Worm (Caenorhabditis elegans): ENCODE data around the gene T18D3.5.

T18D3.5 gene

ce11 chrX:12463504-12463903 is at the start of gene T18D3.5:
Gene T18D3.5 (plus strand): TSS chrX:12463804.
- no peak for TF ChIP-seq T22C8.4 (GFP tag; IDR thresholded peaks at IDR 0.05)
- no peak for TF ChIP-seq med-1 (GFP tag; optimal IDR thresholded peaks at IDR 0.05; ENCODE audit: insufficient read depth)
- TF ChIP-seq klf-2 (GFP tag; conservative IDR thresholded peaks at IDR 0.05) = no peak

DNA sequence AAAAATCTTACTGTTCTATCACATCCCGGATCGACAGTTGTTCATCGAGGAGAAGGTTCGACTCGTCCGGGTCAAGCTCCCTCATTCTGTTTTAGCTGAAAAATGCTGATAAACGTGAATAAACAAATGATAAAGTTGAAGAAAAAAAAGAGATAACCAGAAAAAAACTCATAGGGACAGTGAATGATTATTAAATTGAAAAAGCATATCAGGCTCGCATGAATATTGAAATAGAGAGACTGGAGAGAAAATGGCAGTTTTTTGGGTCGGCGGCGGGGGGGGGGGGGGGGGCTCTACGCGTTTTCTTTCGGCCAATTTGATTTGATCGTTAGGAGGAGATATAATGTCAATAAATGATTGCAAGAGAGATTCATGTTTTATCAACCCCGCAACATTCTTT is 49.7 kb upstream of the T18D3.5 start, which contains the start of gene lin-2:
TSS of gene lin-2 (minus strand) at position 101 of the 400 bp plus-strand sequence.
- TF ChIP-seq tab-1 (GFP tag; IDR thresholded peaks at IDR 0.05) (no peak), ref-1 (GFP tag; conservative IDR thresholded peaks at IDR 0.05) (no peak), klf-2 (GFP tag; conservative IDR thresholded peaks at IDR 0.05) (no peak), med-1 (GFP tag; optimal IDR thresholded peaks at IDR 0.05; ENCODE audit: insufficient read depth) (no peak), ztf-23 (GFP tag; IDR thresholded peaks at IDR 0.05) (no peak)

- no peak for TF ChIP-seq ztf-23 (GFP tag; IDR thresholded peaks at IDR 0.05)
- TF ChIP-seq T22C8.4 (GFP tag; IDR thresholded peaks at IDR 0.05) = no peak
- no peak for TF ChIP-seq cog-1 (tag; optimal IDR thresholded peaks at IDR 0.05)
- TF ChIP-seq ztf-29 (GFP tag; IDR thresholded peaks at IDR 0.05) = no peak
- TF ChIP-seq ref-1 (GFP tag; conservative IDR thresholded peaks at IDR 0.05) = no peak
- no peak for TF ChIP-seq tab-1 (GFP tag; IDR thresholded peaks at IDR 0.05)
- no peak for TF ChIP-seq flt-1 (GFP tag; IDR thresholded peaks at IDR 0.05)
- no peak for TF ChIP-seq klf-2 (GFP tag; conservative IDR thresholded peaks at IDR 0.05)
- TF ChIP-seq med-1 (GFP tag; optimal IDR thresholded peaks at IDR 0.05; ENCODE audit: insufficient read depth) = no peak
Observed at ce11 chrX:12415832-12416231, 47.8 kb upstream of the T18D3.5 start.

DNA sequence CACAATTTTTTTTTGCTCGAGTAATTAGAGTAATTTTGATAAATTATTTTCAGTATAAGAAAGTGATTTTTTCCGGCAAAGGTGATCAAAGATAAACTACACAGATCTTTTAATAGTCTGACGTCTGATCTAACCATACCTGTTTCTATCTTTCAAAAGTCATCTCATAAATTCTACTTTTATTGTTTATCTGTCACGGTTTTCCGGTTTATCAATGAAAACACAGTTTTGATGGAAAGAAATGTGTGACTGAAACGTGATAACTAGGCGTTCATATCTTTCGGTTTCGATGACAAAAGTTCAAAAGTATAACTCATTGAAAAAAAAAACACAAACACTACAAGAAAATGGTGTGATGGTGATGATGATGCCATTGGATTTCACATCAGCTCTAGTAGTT is 41.0 kb upstream of the T18D3.5 start:
- TF ChIP-seq med-1 (GFP tag; optimal IDR thresholded peaks at IDR 0.05; ENCODE audit: insufficient read depth) = no peak
- no peak for TF ChIP-seq klf-2 (GFP tag; conservative IDR thresholded peaks at IDR 0.05)
- TF ChIP-seq ztf-23 (GFP tag; IDR thresholded peaks at IDR 0.05) = no peak
- TF ChIP-seq ref-1 (GFP tag; conservative IDR thresholded peaks at IDR 0.05) = no peak

- no peak for TF ChIP-seq T22C8.4 (GFP tag; IDR thresholded peaks at IDR 0.05)
- no peak for TF ChIP-seq ztf-29 (GFP tag; IDR thresholded peaks at IDR 0.05)
- TF ChIP-seq med-1 (GFP tag; optimal IDR thresholded peaks at IDR 0.05; ENCODE audit: insufficient read depth) = no peak
- no peak for TF ChIP-seq cog-1 (tag; optimal IDR thresholded peaks at IDR 0.05)
- no peak for TF ChIP-seq ztf-23 (GFP tag; IDR thresholded peaks at IDR 0.05)
- no peak for TF ChIP-seq tab-1 (GFP tag; IDR thresholded peaks at IDR 0.05)
- TF ChIP-seq ref-1 (GFP tag; conservative IDR thresholded peaks at IDR 0.05) = no peak
- no peak for TF ChIP-seq klf-2 (GFP tag; conservative IDR thresholded peaks at IDR 0.05)
- TF ChIP-seq flt-1 (GFP tag; IDR thresholded peaks at IDR 0.05) = no peak
Observed at ce11 chrX:12425427-12425826, 38.2 kb upstream of the T18D3.5 start, which contains the start of gene T24D3.2. Gene T24D3.2 (plus strand): TSS chrX:12425730.

DNA sequence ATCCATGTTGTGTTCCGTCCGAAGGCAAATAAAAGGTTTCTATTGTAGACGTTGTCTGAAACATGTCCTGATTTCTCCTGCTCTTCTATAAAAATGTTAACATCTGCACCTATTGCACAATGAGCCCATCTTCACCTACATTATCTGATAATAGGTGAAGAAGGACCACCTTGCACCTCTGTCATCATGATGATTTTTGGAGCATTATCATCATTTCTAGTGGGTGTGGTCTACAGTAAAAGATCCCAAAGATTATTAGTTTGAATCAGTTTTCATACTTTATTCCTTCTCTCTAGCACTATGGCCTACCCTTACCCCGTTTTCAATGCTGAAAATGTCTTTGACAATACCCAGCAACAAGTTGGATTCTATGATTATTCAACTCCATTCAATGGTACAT is 33.3 kb upstream of the T18D3.5 start, which contains the start of gene med-1:
TSS of gene med-1 (plus strand) at position 301 of the 400 bp plus-strand sequence.
- TF ChIP-seq ztf-29 (GFP tag; IDR thresholded peaks at IDR 0.05) = no peak
- no peak for TF ChIP-seq tab-1 (GFP tag; IDR thresholded peaks at IDR 0.05)
- TF ChIP-seq cog-1 (tag; optimal IDR thresholded peaks at IDR 0.05) = no peak
- TF ChIP-seq T22C8.4 (GFP tag; IDR thresholded peaks at IDR 0.05) = no peak
- TF ChIP-seq med-1 (GFP tag; optimal IDR thresholded peaks at IDR 0.05; ENCODE audit: insufficient read depth) = no peak
- TF ChIP-seq ref-1 (GFP tag; conservative IDR thresholded peaks at IDR 0.05) = no peak
- no peak for TF ChIP-seq flt-1 (GFP tag; IDR thresholded peaks at IDR 0.05)
- TF ChIP-seq klf-2 (GFP tag; conservative IDR thresholded peaks at IDR 0.05) = no peak
- no peak for TF ChIP-seq ztf-23 (GFP tag; IDR thresholded peaks at IDR 0.05)

DNA sequence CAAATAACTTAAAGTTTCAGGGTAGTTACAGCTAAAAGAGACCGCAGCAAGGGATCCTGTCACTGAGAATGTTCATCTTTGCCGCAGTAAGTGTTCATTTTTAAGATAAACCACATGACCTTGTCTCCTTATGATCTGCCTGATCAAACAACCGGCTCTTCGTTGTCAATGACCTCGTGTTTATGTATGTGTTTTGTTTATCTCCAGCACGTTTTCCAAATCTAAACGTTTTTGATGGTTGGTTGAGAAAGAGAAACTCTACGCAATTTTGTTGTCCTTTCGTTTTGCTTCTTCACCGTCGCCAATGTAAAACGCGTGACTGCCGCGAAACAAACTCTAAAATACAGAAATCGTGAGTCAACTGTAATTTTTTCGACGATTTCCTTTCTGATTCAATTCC is 29.5 kb upstream of the T18D3.5 start, which contains the start of gene tsct-1:
TSS of gene tsct-1 (plus strand) at position 12 of the 400 bp plus-strand sequence.
- TF ChIP-seq T22C8.4 (GFP tag; IDR thresholded peaks at IDR 0.05) (no peak), ref-1 (GFP tag; conservative IDR thresholded peaks at IDR 0.05) (no peak), tab-1 (GFP tag; IDR thresholded peaks at IDR 0.05) (no peak), ztf-29 (GFP tag; IDR thresholded peaks at IDR 0.05) (no peak), klf-2 (GFP tag; conservative IDR thresholded peaks at IDR 0.05) (no peak), ztf-23 (GFP tag; IDR thresholded peaks at IDR 0.05) (no peak), cog-1 (tag; optimal IDR thresholded peaks at IDR 0.05) (no peak), flt-1 (GFP tag; IDR thresholded peaks at IDR 0.05) (no peak), med-1 (GFP tag; optimal IDR thresholded peaks at IDR 0.05; ENCODE audit: insufficient read depth) (no peak)

DNA sequence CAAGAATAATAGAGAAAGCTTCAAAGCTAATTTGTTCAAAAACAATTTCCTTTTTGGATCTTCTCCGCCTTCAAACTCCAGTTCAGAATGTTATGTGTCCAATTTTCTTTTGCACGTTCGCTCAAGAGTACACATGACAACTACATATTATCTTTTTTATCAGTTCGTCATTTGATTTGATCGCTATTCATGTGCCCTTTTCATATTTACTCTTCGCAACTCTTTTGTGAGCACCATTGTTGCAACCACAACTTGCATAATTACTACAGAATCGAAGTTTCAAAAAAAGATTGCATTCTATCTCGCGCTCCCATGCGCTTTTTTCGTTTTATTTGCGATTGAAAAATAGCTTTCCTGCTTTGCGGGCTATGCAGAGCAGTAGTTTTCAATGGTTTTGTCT is 28.4 kb upstream of the T18D3.5 start:
- TF ChIP-seq klf-2 (GFP tag; conservative IDR thresholded peaks at IDR 0.05) (no peak), ztf-29 (GFP tag; IDR thresholded peaks at IDR 0.05) (no peak), med-1 (GFP tag; optimal IDR thresholded peaks at IDR 0.05; ENCODE audit: insufficient read depth) (no peak), ztf-23 (GFP tag; IDR thresholded peaks at IDR 0.05) (no peak), cog-1 (tag; optimal IDR thresholded peaks at IDR 0.05) (no peak), tab-1 (GFP tag; IDR thresholded peaks at IDR 0.05) (no peak), T22C8.4 (GFP tag; IDR thresholded peaks at IDR 0.05) (no peak), ref-1 (GFP tag; conservative IDR thresholded peaks at IDR 0.05) (no peak), flt-1 (GFP tag; IDR thresholded peaks at IDR 0.05) (no peak)

DNA sequence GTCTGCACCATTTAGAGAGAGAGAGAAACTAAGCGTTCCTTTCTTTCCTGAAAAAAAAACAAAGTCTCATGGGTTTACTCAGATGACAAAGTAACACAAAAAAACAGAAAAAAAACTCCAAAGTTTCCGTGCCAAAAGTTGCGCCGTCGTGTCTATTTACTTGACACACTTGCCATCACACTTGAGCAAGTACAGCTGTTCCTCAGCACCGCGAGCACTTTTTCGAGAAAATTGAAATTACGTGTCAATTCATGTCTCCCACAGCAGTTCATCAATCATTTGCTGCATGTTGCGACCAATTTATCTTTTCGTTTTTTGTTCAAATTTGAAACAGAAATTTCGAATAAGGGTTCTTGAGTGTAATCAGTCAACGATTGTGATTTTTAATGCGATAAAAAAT is 27.1 kb upstream of the T18D3.5 start:
- TF ChIP-seq klf-2 (GFP tag; conservative IDR thresholded peaks at IDR 0.05) (no peak), med-1 (GFP tag; optimal IDR thresholded peaks at IDR 0.05; ENCODE audit: insufficient read depth) (no peak), ref-1 (GFP tag; conservative IDR thresholded peaks at IDR 0.05) (no peak), ztf-29 (GFP tag; IDR thresholded peaks at IDR 0.05) (no peak), ztf-23 (GFP tag; IDR thresholded peaks at IDR 0.05) (no peak), flt-1 (GFP tag; IDR thresholded peaks at IDR 0.05) (no peak), cog-1 (tag; optimal IDR thresholded peaks at IDR 0.05) (no peak), T22C8.4 (GFP tag; IDR thresholded peaks at IDR 0.05) (no peak), tab-1 (GFP tag; IDR thresholded peaks at IDR 0.05) (no peak)

- TF ChIP-seq ztf-29 (GFP tag; IDR thresholded peaks at IDR 0.05) (no peak), med-1 (GFP tag; optimal IDR thresholded peaks at IDR 0.05; ENCODE audit: insufficient read depth) (no peak), ztf-23 (GFP tag; IDR thresholded peaks at IDR 0.05) (no peak), klf-2 (GFP tag; conservative IDR thresholded peaks at IDR 0.05) (no peak), cog-1 (tag; optimal IDR thresholded peaks at IDR 0.05) (no peak), T22C8.4 (GFP tag; IDR thresholded peaks at IDR 0.05) (no peak), ref-1 (GFP tag; conservative IDR thresholded peaks at IDR 0.05) (no peak), tab-1 (GFP tag; IDR thresholded peaks at IDR 0.05) (no peak), flt-1 (GFP tag; IDR thresholded peaks at IDR 0.05) (no peak)
Observed at ce11 chrX:12438266-12438665, 25.3 kb upstream of the T18D3.5 start.

Data from whole organism, midembryonic.